Fruit fly (Drosophila melanogaster) whole organism, embryonic: ENCODE measurements around the gene PAN3.

Experiments
- Aef1 ChIP-seq: fragments of 200-800 bp; sonication (Bioruptor generic); IDR thresholded peaks from 3 replicates; pipeline ENCODE4 v1.3.6; 2022; ENCODE audit warnings: missing biosample characterization, missing genetic modification characterization
- Antp ChIP-seq: fragments of 200-800 bp; sonication (Bioruptor generic); optimal IDR thresholded peaks from 3 replicates; lab custom pipeline; 2016; ENCODE audit warnings: missing biosample characterization, missing genetic modification characterization
- CG11504 ChIP-seq: fragments of 200-800 bp; sonication (Bioruptor generic); optimal IDR thresholded peaks from 3 replicates; lab custom pipeline; 2019; ENCODE audit warnings: missing biosample characterization, mild to moderate bottlenecking, missing genetic modification characterization, moderate library complexity
- CG11696 ChIP-seq: fragments of 200-800 bp; sonication (Bioruptor generic); IDR thresholded peaks from 2 replicates; pipeline ENCODE4 v1.3.6; 2022; ENCODE audit warnings: missing biosample characterization, missing genetic modification characterization
- CG11723 ChIP-seq: fragments of 200-800 bp; sonication (Bioruptor generic); optimal IDR thresholded peaks from 2 replicates; lab custom pipeline; 2017; ENCODE audit warnings: missing biosample characterization, mild to moderate bottlenecking, missing genetic modification characterization
- CG13123 ChIP-seq: fragments of 200-800 bp; sonication (Bioruptor generic); optimal IDR thresholded peaks from 2 replicates; lab custom pipeline; 2016; ENCODE audit warnings: missing biosample characterization, missing genetic modification characterization
- CG13296 ChIP-seq: fragments of 200-800 bp; sonication (Bioruptor generic); optimal IDR thresholded peaks from 3 replicates; lab custom pipeline; 2018; ENCODE audit warnings: missing biosample characterization, mild to moderate bottlenecking, missing genetic modification characterization
- CG13424 ChIP-seq: fragments of 200-800 bp; sonication (Bioruptor generic); optimal IDR thresholded peaks from 2 replicates; lab custom pipeline; 2019; ENCODE audit warnings: missing biosample characterization, mild to moderate bottlenecking, missing genetic modification characterization, moderate library complexity
- CG13775 ChIP-seq: fragments of 200-800 bp; sonication (Bioruptor generic); optimal IDR thresholded peaks from 3 replicates; lab custom pipeline; 2017; ENCODE audit warnings: missing biosample characterization, mild to moderate bottlenecking, missing genetic modification characterization
- CG15514 ChIP-seq: fragments of 200-800 bp; sonication (Bioruptor generic); optimal IDR thresholded peaks from 3 replicates; lab custom pipeline; 2017; ENCODE audit warnings: missing biosample characterization, missing genetic modification characterization, mild to moderate bottlenecking, moderate library complexity, missing genetic modification reagents
- CG1647 ChIP-seq: fragments of 200-800 bp; sonication (Bioruptor generic); optimal IDR thresholded peaks from 3 replicates; lab custom pipeline; 2016; ENCODE audit warnings: missing biosample characterization, missing genetic modification characterization
- CG17385 ChIP-seq: fragments of 200-800 bp; sonication (Bioruptor generic); optimal IDR thresholded peaks from 3 replicates; lab custom pipeline; 2018; ENCODE audit warnings: missing biosample characterization, mild to moderate bottlenecking, missing genetic modification characterization
- CG17612 ChIP-seq: fragments of 200-800 bp; sonication (Bioruptor generic); IDR thresholded peaks from 2 replicates; pipeline ENCODE4 v1.3.6; 2022; ENCODE audit warnings: missing biosample characterization, missing genetic modification characterization
- CG2120 ChIP-seq: fragments of 200-800 bp; sonication (Bioruptor generic); optimal IDR thresholded peaks from 3 replicates; lab custom pipeline; 2016; ENCODE audit warnings: missing biosample characterization, missing genetic modification characterization
- CG2875 ChIP-seq: fragments of 200-800 bp; sonication (Bioruptor generic); optimal IDR thresholded peaks from 2 replicates; lab custom pipeline; 2017; ENCODE audit warnings: missing biosample characterization, mild to moderate bottlenecking, missing genetic modification characterization, missing genetic modification reagents
- CG32532 ChIP-seq: fragments of 200-800 bp; sonication (Bioruptor generic); IDR thresholded peaks from 2 replicates; pipeline ENCODE4 v1.3.6; 2022; ENCODE audit warnings: missing biosample characterization, missing genetic modification characterization
- CG33557 ChIP-seq: fragments of 200-800 bp; sonication (Bioruptor generic); optimal IDR thresholded peaks from 2 replicates; lab custom pipeline; 2019; ENCODE audit warnings: missing biosample characterization, mild to moderate bottlenecking, missing genetic modification characterization, moderate library complexity
- CG34376 ChIP-seq: fragments of 200-800 bp; sonication (Bioruptor generic); optimal IDR thresholded peaks from 2 replicates; lab custom pipeline; 2018; ENCODE audit warnings: missing biosample characterization, mild to moderate bottlenecking, missing genetic modification characterization
- CG4360 ChIP-seq: fragments of 200-800 bp; sonication (Bioruptor generic); IDR thresholded peaks from 2 replicates; pipeline ENCODE4 v1.3.6; 2022; ENCODE audit warnings: missing biosample characterization, missing genetic modification characterization
- CG4730 ChIP-seq: fragments of 200-800 bp; sonication (Bioruptor generic); IDR thresholded peaks from 2 replicates; pipeline ENCODE4 v1.3.6; 2022; ENCODE audit warnings: missing biosample characterization, missing genetic modification characterization
- CG6689 ChIP-seq: fragments of 200-800 bp; sonication (Bioruptor generic); IDR thresholded peaks from 2 replicates; pipeline ENCODE4 v1.3.6; 2022; ENCODE audit warnings: missing biosample characterization, missing genetic modification characterization
- CG7556 ChIP-seq: fragments of 200-800 bp; sonication (Bioruptor generic); optimal IDR thresholded peaks from 2 replicates; lab custom pipeline; 2017; ENCODE audit warnings: missing biosample characterization, mild to moderate bottlenecking, missing genetic modification characterization
- CG9797 ChIP-seq: fragments of 200-800 bp; sonication (Bioruptor generic); optimal IDR thresholded peaks from 3 replicates; lab custom pipeline; 2018; ENCODE audit warnings: missing biosample characterization, mild to moderate bottlenecking, missing genetic modification characterization
- CoRest ChIP-seq: fragments of 200-800 bp; sonication (Bioruptor generic); optimal IDR thresholded peaks from 3 replicates; lab custom pipeline; 2018; ENCODE audit warnings: missing biosample characterization, mild to moderate bottlenecking, missing genetic modification characterization, moderate library complexity
- D19A ChIP-seq: fragments of 200-800 bp; optimal IDR thresholded peaks from 3 replicates; lab custom pipeline; 2019; ENCODE audit warnings: missing biosample characterization, mild to moderate bottlenecking, missing genetic modification characterization, moderate library complexity
- Deaf1 ChIP-seq: fragments of 200-800 bp; optimal IDR thresholded peaks from 3 replicates; lab custom pipeline; 2019; ENCODE audit warnings: missing biosample characterization, mild to moderate bottlenecking, missing genetic modification characterization, moderate library complexity
- Dip2 ChIP-seq: fragments of 200-800 bp; sonication (Bioruptor generic); IDR thresholded peaks from 2 replicates; pipeline ENCODE4 v1.3.6; 2022; ENCODE audit warnings: missing biosample characterization, missing genetic modification characterization
- H2.0 ChIP-seq: fragments of 200-800 bp; sonication (Bioruptor generic); IDR thresholded peaks from 2 replicates; pipeline ENCODE4 v1.3.6; 2022; ENCODE audit warnings: missing biosample characterization, missing genetic modification characterization
- Jarid2 ChIP-seq: fragments of 200-800 bp; sonication (Bioruptor generic); optimal IDR thresholded peaks from 3 replicates; lab custom pipeline; 2017; ENCODE audit warnings: mild to moderate bottlenecking, missing biosample characterization, missing genetic modification reagents, missing genetic modification characterization
- Neu2 ChIP-seq: fragments of 200-800 bp; sonication (Bioruptor generic); optimal IDR thresholded peaks from 3 replicates; lab custom pipeline; 2016; ENCODE audit warnings: missing biosample characterization, missing genetic modification characterization, borderline replicate concordance
- Sox102F ChIP-seq: fragments of 200-800 bp; sonication (Bioruptor generic); optimal IDR thresholded peaks from 2 replicates; lab custom pipeline; 2018; ENCODE audit warnings: missing biosample characterization, mild to moderate bottlenecking, missing genetic modification characterization, moderate library complexity
- Taf1 ChIP-seq: fragments of 200-800 bp; sonication (Bioruptor generic); IDR thresholded peaks from 2 replicates; pipeline ENCODE4 v1.3.6; 2022; ENCODE audit warnings: missing biosample characterization, missing genetic modification characterization
- YL-1 ChIP-seq: fragments of 200-800 bp; sonication (Bioruptor generic); optimal IDR thresholded peaks from 3 replicates; lab custom pipeline; 2017; ENCODE audit warnings: missing biosample characterization, mild to moderate bottlenecking, missing genetic modification characterization
- al ChIP-seq: fragments of 200-800 bp; sonication (Bioruptor generic); IDR thresholded peaks from 2 replicates; pipeline ENCODE4 v1.3.6; 2022; ENCODE audit warnings: missing biosample characterization, missing genetic modification characterization
- caup ChIP-seq: fragments of 200-800 bp; sonication (Bioruptor generic); optimal IDR thresholded peaks from 3 replicates; lab custom pipeline; 2017; ENCODE audit warnings: missing biosample characterization, mild to moderate bottlenecking, missing genetic modification characterization, moderate library complexity; ENCODE audit not compliant: severe bottlenecking
- cg ChIP-seq: fragments of 200-800 bp; sonication (Bioruptor generic); optimal IDR thresholded peaks from 3 replicates; lab custom pipeline; 2019; ENCODE audit warnings: missing biosample characterization, mild to moderate bottlenecking, missing genetic modification characterization, moderate library complexity
- chinmo ChIP-seq: fragments of 200-800 bp; sonication (Bioruptor generic); IDR thresholded peaks from 4 replicates; pipeline ENCODE4 v1.3.6; 2022; ENCODE audit warnings: missing biosample characterization, missing genetic modification characterization; ENCODE audit not compliant: partially characterized antibody
- crp ChIP-seq, 2 experiments: fragments of 200-800 bp; sonication (Bioruptor generic); optimal IDR thresholded peaks; 2 replicates in 1 of 2; 3 replicates in 1 of 2; lab custom pipeline; 2017; ENCODE audit warnings: missing biosample characterization in 2 of 2, missing genetic modification characterization in 2 of 2, mild to moderate bottlenecking in 1 of 2, moderate library complexity in 1 of 2
- dpn ChIP-seq, 2 experiments: fragments of 200-800 bp; sonication (Bioruptor generic); optimal IDR thresholded peaks; 3 replicates each; lab custom pipeline; 2016; ENCODE audit warnings: missing biosample characterization in 2 of 2, missing genetic modification characterization in 2 of 2
- fd64A ChIP-seq: fragments of 200-800 bp; sonication (Bioruptor generic); optimal IDR thresholded peaks from 3 replicates; lab custom pipeline; 2018; ENCODE audit warnings: missing biosample characterization, mild to moderate bottlenecking, missing genetic modification characterization
- gem ChIP-seq: fragments of 200-800 bp; sonication (Bioruptor generic); optimal IDR thresholded peaks from 2 replicates; lab custom pipeline; 2019; ENCODE audit warnings: missing biosample characterization, mild to moderate bottlenecking, missing genetic modification characterization, moderate library complexity
- insv ChIP-seq, 2 experiments: fragments of 200-800 bp; sonication (Bioruptor generic); optimal IDR thresholded peaks; 3 replicates each; lab custom pipeline; 2016 to 2018; ENCODE audit warnings: missing biosample characterization in 2 of 2, missing genetic modification characterization in 2 of 2
- kah ChIP-seq: fragments of 200-800 bp; sonication (Bioruptor generic); optimal IDR thresholded peaks from 2 replicates; lab custom pipeline; 2018; ENCODE audit warnings: missing biosample characterization, mild to moderate bottlenecking, missing genetic modification characterization
- phol ChIP-seq: fragments of 200-800 bp; sonication (Bioruptor generic); optimal IDR thresholded peaks from 3 replicates; lab custom pipeline; 2018; ENCODE audit warnings: missing biosample characterization, mild to moderate bottlenecking, missing genetic modification characterization, moderate library complexity
- pnt ChIP-seq: fragments of 200-800 bp; sonication (Bioruptor generic); optimal IDR thresholded peaks from 3 replicates; lab custom pipeline; 2016; ENCODE audit warnings: missing biosample characterization, missing genetic modification characterization
- tx ChIP-seq: fragments of 200-800 bp; sonication (Bioruptor generic); optimal IDR thresholded peaks from 2 replicates; lab custom pipeline; 2016; ENCODE audit warnings: missing biosample characterization, missing genetic modification characterization
- wdn ChIP-seq: fragments of 200-800 bp; sonication (Bioruptor generic); IDR thresholded peaks from 2 replicates; pipeline ENCODE4 v1.3.6; 2022; ENCODE audit warnings: missing biosample characterization, missing genetic modification characterization
- zfh2 ChIP-seq: fragments of 200-800 bp; sonication (Bioruptor generic); optimal IDR thresholded peaks from 2 replicates; lab custom pipeline; 2016; ENCODE audit warnings: missing biosample characterization, missing genetic modification characterization

Gene PAN3

dm6 chr3L:3071675-3072583, 996 bp downstream of the PAN3 start (continued):
- TF ChIP-seq Jarid2 (GFP tag; lab: Kevin White, UChicago), result no peak
- peak; percentile 26 for TF ChIP-seq CoRest (tag; lab: Kevin White, UChicago)
- TF ChIP-seq CG33557 (GFP tag; lab: Kevin White, UChicago), result no peak
- TF ChIP-seq Deaf1 (tag; lab: Kevin White, UChicago), result peak; percentile 30
- TF ChIP-seq CG4360, result peak; percentile 46; the same call in 1 of the 2 replicates
- no peak for TF ChIP-seq zfh2
- TF ChIP-seq Dip2 (GFP tag; lab: Robert Waterston, UW), result no peak
- TF ChIP-seq Taf1, result no peak
- TF ChIP-seq CG1647, result no peak
- TF ChIP-seq kah (GFP tag; lab: Kevin White, UChicago), result peak; percentile 32
- TF ChIP-seq CG13296 (GFP tag; lab: Kevin White, UChicago), result no peak
- peak; percentile 38 for TF ChIP-seq CG13775
- TF ChIP-seq CG9797, result no peak
- TF ChIP-seq CG13123 (GFP tag; lab: Kevin White, UChicago), result no peak
- TF ChIP-seq Aef1 (GFP tag; lab: Robert Waterston, UW), result no peak
- no peak for TF ChIP-seq fd64A (GFP tag; lab: Kevin White, UChicago)
- TF ChIP-seq CG17612, result no peak
- no peak for TF ChIP-seq YL-1 (GFP tag; lab: Kevin White, UChicago)
- no peak for TF ChIP-seq H2.0 (GFP tag; lab: Robert Waterston, UW)
- TF ChIP-seq Neu2 (GFP tag; lab: Kevin White, UChicago), result no peak
- no peak for TF ChIP-seq pnt (GFP tag; lab: Kevin White, UChicago)
- peak; percentile 50 for TF ChIP-seq CG7556 (GFP tag; lab: Kevin White, UChicago)
- no peak for TF ChIP-seq CG6689 (GFP tag; lab: Robert Waterston, UW)
- TF ChIP-seq CG2875 (GFP tag; lab: Kevin White, UChicago), result no peak
- no peak for TF ChIP-seq Sox102F (GFP tag; lab: Kevin White, UChicago)
- peak; percentile 22 for TF ChIP-seq CG2120 (GFP tag; lab: Kevin White, UChicago)
- TF ChIP-seq CG11696 (GFP tag; lab: Robert Waterston, UW), result 0 out of 2 replicates have a peak, but pooled peaks have one; percentile 14
- TF ChIP-seq CG15514, result peak; percentile 16
- no peak for TF ChIP-seq CG13424
- no peak for TF ChIP-seq al
- peak; percentile 20 for TF ChIP-seq CG11723
- 0 out of 4 replicates have a peak, but pooled peaks have one; percentile 46 for TF ChIP-seq chinmo
- no peak for TF ChIP-seq D19A (tag; lab: Kevin White, UChicago)
- TF ChIP-seq caup (GFP tag; lab: Kevin White, UChicago), result peak; percentile 10
- TF ChIP-seq CG34376 (GFP tag; lab: Kevin White, UChicago), result no peak
- peak in 1 of 2 experiments; percentile 74 for TF ChIP-seq crp (GFP tag; optimal IDR thresholded peaks at IDR 0.05; lab: Kevin White, UChicago)
- no peak for TF ChIP-seq tx
- peak; percentile 14 for TF ChIP-seq CG11504 (tag; lab: Kevin White, UChicago)
- TF ChIP-seq wdn (GFP tag; lab: Robert Waterston, UW), result no peak
- TF ChIP-seq phol (tag; lab: Kevin White, UChicago), result peak; percentile 36
- TF ChIP-seq CG32532, result no peak
- no peak for TF ChIP-seq CG4730
- TF ChIP-seq dpn (GFP tag; optimal IDR thresholded peaks at IDR 0.05; lab: Kevin White, UChicago), result no peak
- no peak for TF ChIP-seq insv (GFP tag; optimal IDR thresholded peaks at IDR 0.05; lab: Kevin White, UChicago)
- TF ChIP-seq CG17385 (GFP tag; lab: Kevin White, UChicago), result no peak
- no peak for TF ChIP-seq Antp (GFP tag; lab: Kevin White, UChicago)
- peak; percentile 77 for TF ChIP-seq cg (GFP tag; lab: Kevin White, UChicago)
- TF ChIP-seq gem (tag; lab: Kevin White, UChicago), result peak; percentile 46
